Fruit fly (Drosophila melanogaster) whole organism, embryonic: ENCODE measurements around the gene ham.

ENCODE experiments used
- Asciz ChIP-seq: fragments of 200-800 bp; sonication (Bioruptor generic); optimal IDR thresholded peaks from 2 replicates; lab custom pipeline; 2017; ENCODE audit warnings: missing biosample characterization, mild to moderate bottlenecking, missing genetic modification characterization, missing genetic modification reagents
- C15 ChIP-seq: fragments of 200-800 bp; sonication (Bioruptor generic); IDR thresholded peaks from 3 replicates; pipeline ENCODE4 v1.3.6; 2022; ENCODE audit warnings: missing biosample characterization, missing genetic modification characterization
- CG1024 ChIP-seq: fragments of 200-800 bp; sonication (Bioruptor generic); IDR thresholded peaks from 2 replicates; pipeline ENCODE4 v1.3.6; 2022; ENCODE audit warnings: missing biosample characterization, missing genetic modification characterization
- CG10431 ChIP-seq: fragments of 200-800 bp; sonication (Bioruptor generic); optimal IDR thresholded peaks from 3 replicates; lab custom pipeline; 2018; ENCODE audit warnings: missing biosample characterization, mild to moderate bottlenecking, missing genetic modification characterization
- CG11085 ChIP-seq: fragments of 200-800 bp; sonication (Bioruptor generic); IDR thresholded peaks from 2 replicates; pipeline ENCODE4 v1.3.6; 2022; ENCODE audit warnings: missing biosample characterization, missing genetic modification characterization
- CG11398 ChIP-seq: fragments of 200-800 bp; sonication (Bioruptor generic); optimal IDR thresholded peaks from 2 replicates; lab custom pipeline; 2016; ENCODE audit warnings: missing biosample characterization, missing genetic modification characterization
- CG12071 ChIP-seq: fragments of 200-800 bp; sonication (Bioruptor generic); optimal IDR thresholded peaks from 3 replicates; lab custom pipeline; 2018; ENCODE audit warnings: missing biosample characterization, mild to moderate bottlenecking, missing genetic modification characterization
- CG12155 ChIP-seq: fragments of 200-800 bp; sonication (Bioruptor generic); optimal IDR thresholded peaks from 3 replicates; lab custom pipeline; 2016; ENCODE audit warnings: missing biosample characterization, missing genetic modification characterization
- CG12219 ChIP-seq: fragments of 200-800 bp; sonication (Bioruptor generic); optimal IDR thresholded peaks from 3 replicates; lab custom pipeline; 2018; ENCODE audit warnings: missing biosample characterization, mild to moderate bottlenecking, missing genetic modification characterization
- CG13296 ChIP-seq: fragments of 200-800 bp; sonication (Bioruptor generic); optimal IDR thresholded peaks from 3 replicates; lab custom pipeline; 2018; ENCODE audit warnings: missing biosample characterization, mild to moderate bottlenecking, missing genetic modification characterization
- CG1529 ChIP-seq: fragments of 200-800 bp; sonication (Bioruptor generic); optimal IDR thresholded peaks from 3 replicates; lab custom pipeline; 2018; ENCODE audit warnings: missing biosample characterization, missing genetic modification characterization
- CG1603 ChIP-seq: fragments of 200-800 bp; sonication (Bioruptor generic); optimal IDR thresholded peaks from 2 replicates; lab custom pipeline; 2019; ENCODE audit warnings: missing biosample characterization, mild to moderate bottlenecking, missing genetic modification characterization, moderate library complexity
- CG17361 ChIP-seq: fragments of 200-800 bp; sonication (Bioruptor generic); IDR thresholded peaks from 3 replicates; pipeline ENCODE4 v1.3.6; 2022; ENCODE audit warnings: missing biosample characterization, missing genetic modification characterization
- CG2889 ChIP-seq: fragments of 200-800 bp; sonication (Bioruptor generic); IDR thresholded peaks from 3 replicates; pipeline ENCODE4 v1.3.6; 2022; ENCODE audit warnings: missing biosample characterization, missing genetic modification characterization
- CG3163 ChIP-seq: fragments of 200-800 bp; sonication (Bioruptor generic); optimal IDR thresholded peaks from 3 replicates; lab custom pipeline; 2016; ENCODE audit warnings: missing biosample characterization, missing genetic modification characterization
- CG3726 ChIP-seq: fragments of 200-800 bp; sonication (Bioruptor generic); IDR thresholded peaks from 3 replicates; pipeline ENCODE4, ENCODE4 v1.3.6; 2022; ENCODE audit warnings: missing biosample characterization, missing genetic modification characterization
- CG3995 ChIP-seq: fragments of 200-800 bp; sonication (Bioruptor generic); optimal IDR thresholded peaks from 3 replicates; lab custom pipeline; 2016; ENCODE audit warnings: missing biosample characterization, missing genetic modification characterization
- CG6654 ChIP-seq: fragments of 200-800 bp; sonication (Bioruptor generic); optimal IDR thresholded peaks from 2 replicates; lab custom pipeline; 2017; ENCODE audit warnings: missing biosample characterization, mild to moderate bottlenecking, missing genetic modification characterization
- CG8089 ChIP-seq: fragments of 200-800 bp; sonication (Bioruptor generic); optimal IDR thresholded peaks from 3 replicates; lab custom pipeline; 2016; ENCODE audit warnings: missing biosample characterization, missing genetic modification characterization
- CG9727 ChIP-seq: fragments of 200-800 bp; sonication (Bioruptor generic); optimal IDR thresholded peaks from 3 replicates; lab custom pipeline; 2017; ENCODE audit warnings: missing biosample characterization, mild to moderate bottlenecking, missing genetic modification characterization
- CG9876 ChIP-seq: fragments of 200-800 bp; sonication (Bioruptor generic); optimal IDR thresholded peaks from 2 replicates; lab custom pipeline; 2016; ENCODE audit warnings: missing biosample characterization, missing genetic modification characterization
- CkIIα-i1 ChIP-seq: fragments of 200-800 bp; sonication (Bioruptor generic); IDR thresholded peaks from 2 replicates; pipeline ENCODE4 v1.3.6; 2022; ENCODE audit warnings: missing biosample characterization, missing genetic modification characterization
- Dbx ChIP-seq: fragments of 200-800 bp; sonication (Bioruptor generic); IDR thresholded peaks from 3 replicates; pipeline ENCODE4 v1.3.6; 2022; ENCODE audit warnings: missing biosample characterization, missing genetic modification characterization
- Dfd ChIP-seq, 2 experiments: fragments of >200 bp; optimal IDR thresholded peaks; 2 replicates each; lab custom pipeline; 2017; ENCODE audit warnings: missing biosample characterization in 2 of 2, missing genetic modification characterization in 2 of 2
- Dip2 ChIP-seq: fragments of 200-800 bp; sonication (Bioruptor generic); IDR thresholded peaks from 2 replicates; pipeline ENCODE4 v1.3.6; 2022; ENCODE audit warnings: missing biosample characterization, missing genetic modification characterization
- Meics ChIP-seq: fragments of 200-800 bp; sonication (Bioruptor generic); optimal IDR thresholded peaks from 2 replicates; lab custom pipeline; 2017; ENCODE audit warnings: missing biosample characterization, mild to moderate bottlenecking, missing genetic modification characterization
- Sry-δ ChIP-seq: fragments of 200-800 bp; sonication (Bioruptor generic); optimal IDR thresholded peaks from 2 replicates; lab custom pipeline; 2016; ENCODE audit warnings: missing biosample characterization, missing genetic modification characterization
- Stat92E ChIP-seq, 3 experiments: fragments of >200 bp in 2 of 3; fragments of 200-800 bp in 1 of 3; sonication (Bioruptor generic) in 1 of 3; optimal IDR thresholded peaks; 2 replicates each; lab custom pipeline; 2017 to 2019; ENCODE audit warnings: missing biosample characterization in 3 of 3, missing genetic modification characterization in 3 of 3, mild to moderate bottlenecking in 1 of 3, moderate library complexity in 1 of 3
- Xrp1 ChIP-seq: fragments of 200-800 bp; sonication (Bioruptor generic); IDR thresholded peaks from 2 replicates; pipeline ENCODE4 v1.3.6; 2022; ENCODE audit warnings: missing biosample characterization, missing genetic modification characterization
- bab2 ChIP-seq: fragments of 200-800 bp; sonication (Bioruptor generic); optimal IDR thresholded peaks from 2 replicates; lab custom pipeline; 2016; ENCODE audit warnings: missing biosample characterization, missing genetic modification characterization
- bowl ChIP-seq: fragments of 200-800 bp; sonication (Bioruptor generic); IDR thresholded peaks from 2 replicates; pipeline ENCODE4 v1.3.6; 2022; ENCODE audit warnings: missing biosample characterization, missing genetic modification characterization
- cad ChIP-seq: fragments of >200 bp; optimal IDR thresholded peaks from 2 replicates; lab custom pipeline; 2017; ENCODE audit warnings: missing biosample characterization, missing genetic modification characterization
- cg ChIP-seq: fragments of 200-800 bp; sonication (Bioruptor generic); optimal IDR thresholded peaks from 3 replicates; lab custom pipeline; 2019; ENCODE audit warnings: missing biosample characterization, mild to moderate bottlenecking, missing genetic modification characterization, moderate library complexity
- chm ChIP-seq: fragments of 200-800 bp; sonication (Bioruptor generic); IDR thresholded peaks from 2 replicates; pipeline ENCODE4 v1.3.6; 2022; ENCODE audit warnings: missing biosample characterization, missing genetic modification characterization
- corto ChIP-seq: fragments of 200-800 bp; sonication (Bioruptor generic); optimal IDR thresholded peaks from 2 replicates; lab custom pipeline; 2016; ENCODE audit warnings: missing biosample characterization, mild to moderate bottlenecking, missing genetic modification characterization, moderate library complexity
- da ChIP-seq: fragments of 200-800 bp; sonication (Bioruptor generic); optimal IDR thresholded peaks from 2 replicates; lab custom pipeline; 2016; ENCODE audit warnings: missing biosample characterization, missing genetic modification characterization
- exex ChIP-seq: fragments of 200-800 bp; sonication (Bioruptor generic); optimal IDR thresholded peaks from 4 replicates; lab custom pipeline; 2018; ENCODE audit warnings: missing biosample characterization, mild to moderate bottlenecking, missing genetic modification characterization, moderate library complexity
- fru ChIP-seq: fragments of >200 bp; optimal IDR thresholded peaks from 2 replicates; lab custom pipeline; 2017
- gem ChIP-seq: fragments of 200-800 bp; sonication (Bioruptor generic); optimal IDR thresholded peaks from 2 replicates; lab custom pipeline; 2019; ENCODE audit warnings: missing biosample characterization, mild to moderate bottlenecking, missing genetic modification characterization, moderate library complexity
- h ChIP-seq: fragments of >200 bp; optimal IDR thresholded peaks from 2 replicates; lab custom pipeline; 2017
- hkb ChIP-seq, 2 experiments: fragments of 200-800 bp in 1 of 2; fragments of >200 bp in 1 of 2; sonication (Bioruptor generic) in 1 of 2; IDR thresholded peaks in 1 of 2; optimal IDR thresholded peaks in 1 of 2; 2 replicates each; pipeline versions ENCODE4 v1.3.6 to Lab custom; 2017 to 2022; ENCODE audit warnings: missing biosample characterization in 1 of 2, missing genetic modification characterization in 1 of 2
- jing ChIP-seq: fragments of 200-800 bp; sonication (Bioruptor generic); optimal IDR thresholded peaks from 2 replicates; lab custom pipeline; 2018; ENCODE audit warnings: missing biosample characterization, mild to moderate bottlenecking, missing genetic modification characterization
- kah ChIP-seq: fragments of 200-800 bp; sonication (Bioruptor generic); optimal IDR thresholded peaks from 2 replicates; lab custom pipeline; 2018; ENCODE audit warnings: missing biosample characterization, mild to moderate bottlenecking, missing genetic modification characterization
- knrl ChIP-seq: fragments of 200-800 bp; sonication (Bioruptor generic); IDR thresholded peaks from 3 replicates; pipeline ENCODE4 v1.3.6; 2022; ENCODE audit warnings: missing biosample characterization, missing genetic modification characterization; ENCODE audit not compliant: partially characterized antibody
- lmd ChIP-seq: fragments of 200-800 bp; sonication (Bioruptor generic); IDR thresholded peaks from 2 replicates; pipeline ENCODE4 v1.3.6; 2022; ENCODE audit warnings: missing biosample characterization, missing genetic modification characterization
- onecut ChIP-seq: fragments of 200-800 bp; sonication (Bioruptor generic); IDR thresholded peaks from 2 replicates; pipeline ENCODE4 v1.3.6; 2022; ENCODE audit warnings: missing biosample characterization, missing genetic modification characterization
- pnt ChIP-seq: fragments of 200-800 bp; sonication (Bioruptor generic); optimal IDR thresholded peaks from 3 replicates; lab custom pipeline; 2016; ENCODE audit warnings: missing biosample characterization, missing genetic modification characterization
- ranshi ChIP-seq: fragments of 200-800 bp; sonication (Bioruptor generic); IDR thresholded peaks from 2 replicates; pipeline ENCODE4 v1.3.6; 2022; ENCODE audit warnings: missing biosample characterization, missing genetic modification characterization
- repo ChIP-seq: fragments of 200-800 bp; sonication (Bioruptor generic); optimal IDR thresholded peaks from 2 replicates; lab custom pipeline; 2016; ENCODE audit warnings: missing biosample characterization, missing genetic modification characterization
- sens-2 ChIP-seq: fragments of 200-800 bp; sonication (Bioruptor generic); IDR thresholded peaks from 2 replicates; pipeline ENCODE4 v1.3.6; 2022; ENCODE audit warnings: missing biosample characterization, missing genetic modification characterization
- toy ChIP-seq: fragments of 200-800 bp; sonication (Bioruptor generic); IDR thresholded peaks from 2 replicates; pipeline ENCODE4 v1.3.6; 2022; ENCODE audit warnings: missing biosample characterization, missing genetic modification characterization
- wek ChIP-seq: fragments of 200-800 bp; sonication (Bioruptor generic); optimal IDR thresholded peaks from 3 replicates; lab custom pipeline; 2018; ENCODE audit warnings: missing biosample characterization, mild to moderate bottlenecking, missing genetic modification characterization, moderate library complexity

ham gene

DNA sequence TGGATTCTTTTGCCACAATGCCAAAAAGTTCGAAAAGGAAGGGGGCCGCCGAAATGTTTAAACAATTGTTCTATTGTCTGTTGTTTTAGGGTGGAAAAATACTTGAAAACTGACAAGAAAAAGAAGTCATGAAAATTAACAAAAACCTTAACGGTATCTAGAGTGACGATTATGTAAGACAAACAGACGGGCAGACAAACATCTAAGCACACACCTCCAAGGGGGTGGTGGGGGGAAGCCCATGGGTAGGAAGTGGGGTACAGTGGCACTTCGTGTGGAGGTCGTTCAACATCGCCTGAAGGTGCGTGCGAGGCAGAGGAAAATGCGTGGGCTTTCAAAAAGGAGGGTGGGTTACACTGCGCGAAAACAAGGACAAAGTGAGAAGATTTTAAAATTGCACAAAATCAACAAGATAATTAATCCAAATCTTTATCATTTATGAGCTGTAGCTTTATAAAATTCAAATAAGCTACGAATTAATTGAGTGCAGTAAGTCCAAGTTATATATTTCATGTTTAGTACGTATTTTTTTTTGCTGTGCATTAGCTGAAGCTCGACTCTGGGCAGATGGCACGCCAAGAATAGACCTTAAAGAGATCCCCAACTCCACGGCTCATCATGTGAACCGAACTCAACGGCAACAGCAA lies 75.2 kb downstream of the ham start (continued):
- peak; percentile 23 for TF ChIP-seq wek
- 0 out of 2 replicates have a peak, but pooled peaks have one; percentile 12 for TF ChIP-seq onecut (GFP tag; lab: Robert Waterston, UW)
- TF ChIP-seq Asciz = peak; percentile 50
- TF ChIP-seq h = no peak
- TF ChIP-seq lmd = no peak
- TF ChIP-seq Xrp1 (GFP tag; lab: Robert Waterston, UW) = peak; percentile 39; the same call in 1 of the 2 replicates
- TF ChIP-seq cg (GFP tag; lab: Kevin White, UChicago) = no peak
- TF ChIP-seq Sry-δ (GFP tag; lab: Kevin White, UChicago) = no peak
- TF ChIP-seq repo (GFP tag; lab: Kevin White, UChicago) = no peak
- no peak for TF ChIP-seq fru (lab: Kevin White, UChicago)
- no peak for TF ChIP-seq da (GFP tag; lab: Kevin White, UChicago)
- no peak for TF ChIP-seq exex (tag; lab: Kevin White, UChicago)
- TF ChIP-seq CG6654 (GFP tag; lab: Kevin White, UChicago) = no peak
- no peak for TF ChIP-seq CG10431
- no peak for TF ChIP-seq Dfd (GFP tag; optimal IDR thresholded peaks at IDR 0.05; lab: Kevin White, UChicago)
- no peak for TF ChIP-seq pnt
- TF ChIP-seq CkIIα-i1 (GFP tag; lab: Robert Waterston, UW) = no peak
- TF ChIP-seq sens-2 (GFP tag; lab: Robert Waterston, UW) = no peak
- peak; percentile 42 for TF ChIP-seq CG12071 (GFP tag; lab: Kevin White, UChicago)
- peak; percentile 15 for TF ChIP-seq gem
- no peak for TF ChIP-seq CG2889
- TF ChIP-seq hkb (optimal IDR thresholded peaks at IDR 0.05; lab: Kevin White, UChicago) = no peak
- TF ChIP-seq hkb (GFP tag; IDR thresholded peaks at IDR 0.05; lab: Robert Waterston, UW) = 0 out of 2 replicates have a peak, but pooled peaks have one; percentile 9
- TF ChIP-seq bowl (GFP tag; lab: Robert Waterston, UW) = no peak
- no peak for TF ChIP-seq knrl
- no peak for TF ChIP-seq CG8089 (GFP tag; lab: Kevin White, UChicago)
- peak; percentile 11 for TF ChIP-seq CG1529 (GFP tag; lab: Kevin White, UChicago)
- TF ChIP-seq C15 (GFP tag; lab: Robert Waterston, UW) = no peak
- no peak for TF ChIP-seq CG11085
- no peak for TF ChIP-seq toy
- TF ChIP-seq Meics (GFP tag; lab: Kevin White, UChicago) = peak; percentile 17
- TF ChIP-seq CG3995 (GFP tag; lab: Kevin White, UChicago) = no peak
- no peak for TF ChIP-seq Dbx (GFP tag; lab: Robert Waterston, UW)
- TF ChIP-seq bab2 (GFP tag; lab: Kevin White, UChicago) = no peak
- no peak for TF ChIP-seq CG12155 (GFP tag; lab: Kevin White, UChicago)
- peak; percentile 19 for TF ChIP-seq jing (GFP tag; lab: Kevin White, UChicago)
- TF ChIP-seq Stat92E (GFP tag; optimal IDR thresholded peaks at IDR 0.05; lab: Kevin White, UChicago) = no peak
- 0 out of 2 replicates have a peak, but pooled peaks have one; percentile 23 for TF ChIP-seq chm (GFP tag; lab: Robert Waterston, UW)
- no peak for TF ChIP-seq CG11398 (GFP tag; lab: Kevin White, UChicago)
- TF ChIP-seq Dip2 (GFP tag; lab: Robert Waterston, UW) = no peak
- no peak for TF ChIP-seq kah (GFP tag; lab: Kevin White, UChicago)
- TF ChIP-seq CG12219 = peak; percentile 24
- TF ChIP-seq CG13296 = no peak
- no peak for TF ChIP-seq CG9727
- no peak for TF ChIP-seq ranshi (GFP tag; lab: Robert Waterston, UW)
- TF ChIP-seq cad = no peak
- TF ChIP-seq corto (GFP tag; lab: Kevin White, UChicago) = no peak
- TF ChIP-seq CG17361 = no peak
- TF ChIP-seq CG1603 (tag; lab: Kevin White, UChicago) = peak; percentile 17
- TF ChIP-seq CG3163 (GFP tag; lab: Kevin White, UChicago) = no peak
- no peak for TF ChIP-seq CG9876 (GFP tag; lab: Kevin White, UChicago)
- TF ChIP-seq CG1024 (GFP tag; lab: Robert Waterston, UW) = no peak
- no peak for TF ChIP-seq CG3726 (GFP tag; lab: Robert Waterston, UW)
